Worm (Caenorhabditis elegans): ENCODE results near the gene C04C3.9.

The C04C3.9 gene

ce11 chrIV:3378080-3378804 lies 50.1 kb downstream of the C04C3.9 start, which contains the start of gene otub-4:
Gene otub-4, minus strand, starts transcription at chrIV:3378130.
- TF ChIP-seq unc-62 (GFP tag; optimal IDR thresholded peaks at IDR 0.05) = no peak

Measured in whole organism, dauer.